Fruit fly (Drosophila melanogaster) Kc167 (cell line): Measurements from ENCODE around the gene Wnk.

Source experiments
- Myc ChIP-seq: fragments of >200 bp; optimal IDR thresholded peaks from 2 replicates; lab custom pipeline; 2017; ENCODE audit warnings: missing external identifiers
- Sin3A ChIP-seq: fragments of >200 bp; optimal IDR thresholded peaks from 2 replicates; lab custom pipeline; 2018; ENCODE audit warnings: missing external identifiers
- h ChIP-seq: fragments of >200 bp; optimal IDR thresholded peaks from 3 replicates; lab custom pipeline; 2018; ENCODE audit warnings: missing external identifiers
- insv ChIP-seq: fragments of >200 bp; optimal IDR thresholded peaks from 3 replicates; lab custom pipeline; 2018; ENCODE audit warnings: missing external identifiers
- psq ChIP-seq: fragments of >200 bp; optimal IDR thresholded peaks from 2 replicates; lab custom pipeline; 2017; ENCODE audit warnings: missing external identifiers
- ttk ChIP-seq: sonication (Bioruptor generic); optimal IDR thresholded peaks from 2 replicates; lab custom pipeline; 2017; ENCODE audit warnings: missing external identifiers

The Wnk gene

dm6 chr3L:21554752-21555151, at the start of gene Wnk:
TSS of gene Wnk (minus strand) at chr3L:21554928.
- TF ChIP-seq Myc (lab: Kevin White, UChicago) = no peak
- TF ChIP-seq psq (lab: Kevin White, UChicago) = no peak
- no peak for TF ChIP-seq Sin3A (lab: Kevin White, UChicago)
- no peak for TF ChIP-seq h (lab: Kevin White, UChicago)
- TF ChIP-seq insv = no peak
- TF ChIP-seq ttk (lab: Kevin White, UChicago) = no peak

dm6 chr3L:21604265-21604664, 49.5 kb upstream of the Wnk start:
- TF ChIP-seq ttk (lab: Kevin White, UChicago) (no peak), Myc (lab: Kevin White, UChicago) (no peak), insv (no peak), psq (lab: Kevin White, UChicago) (no peak), h (lab: Kevin White, UChicago) (no peak), Sin3A (lab: Kevin White, UChicago) (no peak)

dm6 chr3L:21602275-21602674, 47.5 kb upstream of the Wnk start:
- TF ChIP-seq insv (no peak), ttk (lab: Kevin White, UChicago) (no peak), Sin3A (lab: Kevin White, UChicago) (no peak), Myc (lab: Kevin White, UChicago) (no peak), h (lab: Kevin White, UChicago) (no peak), psq (lab: Kevin White, UChicago) (no peak)

DNA sequence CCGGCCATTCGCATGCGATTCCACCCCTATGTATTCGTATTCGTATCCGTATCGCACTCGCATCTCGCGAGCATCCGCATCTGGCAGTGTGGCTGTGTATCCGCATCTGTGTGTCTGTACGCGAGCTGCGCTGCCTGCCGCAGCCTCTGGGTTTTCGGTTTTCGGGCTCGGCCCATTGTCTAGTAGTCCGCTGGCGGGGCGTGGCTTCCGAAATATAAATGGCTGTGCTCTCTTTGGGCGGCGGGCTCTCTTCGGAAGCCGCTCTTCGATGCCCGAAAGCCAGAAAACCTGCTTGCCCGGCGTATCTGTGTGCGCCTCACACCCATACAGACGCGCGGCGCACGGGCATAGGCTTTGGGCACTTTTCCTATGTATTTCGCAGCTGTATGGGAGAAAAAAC, 43.6 kb upstream of the Wnk start:
- TF ChIP-seq psq (lab: Kevin White, UChicago) = no peak
- TF ChIP-seq Myc (lab: Kevin White, UChicago) = no peak
- TF ChIP-seq Sin3A (lab: Kevin White, UChicago) = no peak
- TF ChIP-seq ttk (lab: Kevin White, UChicago) = no peak
- no peak for TF ChIP-seq insv
- no peak for TF ChIP-seq h (lab: Kevin White, UChicago)

DNA sequence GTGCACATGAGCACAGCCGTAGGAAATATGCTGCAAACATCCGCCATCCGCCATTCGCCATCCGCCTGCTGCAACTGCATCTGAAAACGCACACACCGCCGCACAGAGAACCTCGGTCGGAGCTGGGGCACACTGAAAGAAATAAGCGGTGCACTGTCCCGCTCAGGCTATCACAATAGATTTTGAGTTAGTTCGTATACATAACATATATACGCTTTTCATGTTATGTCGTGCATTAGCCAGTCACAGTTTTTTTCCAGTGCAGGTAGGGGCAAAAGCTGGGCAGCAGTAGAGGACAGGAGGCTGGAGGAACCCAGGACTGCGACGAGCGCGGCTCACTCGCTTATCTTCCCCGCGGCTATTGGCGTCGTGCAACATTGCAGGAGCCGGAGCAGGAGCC, 39.7 kb upstream of the Wnk start:
- TF ChIP-seq insv (no peak), ttk (lab: Kevin White, UChicago) (no peak), h (lab: Kevin White, UChicago) (no peak), psq (lab: Kevin White, UChicago) (no peak)

dm6 chr3L:21591247-21591646, 36.5 kb upstream of the Wnk start:
- TF ChIP-seq Sin3A (lab: Kevin White, UChicago) = no peak
- no peak for TF ChIP-seq psq (lab: Kevin White, UChicago)
- no peak for TF ChIP-seq ttk (lab: Kevin White, UChicago)
- TF ChIP-seq Myc (lab: Kevin White, UChicago) = no peak
- no peak for TF ChIP-seq insv
- no peak for TF ChIP-seq h (lab: Kevin White, UChicago)

dm6 chr3L:21586528-21586927, 31.8 kb upstream of the Wnk start, which contains the start of gene TfAP-2:
TSS of gene TfAP-2 (plus strand) at chr3L:21586828.
- TF ChIP-seq h (lab: Kevin White, UChicago) = no peak
- TF ChIP-seq insv = no peak
- no peak for TF ChIP-seq psq (lab: Kevin White, UChicago)
- no peak for TF ChIP-seq ttk (lab: Kevin White, UChicago)
- TF ChIP-seq Sin3A (lab: Kevin White, UChicago) = no peak
- no peak for TF ChIP-seq Myc (lab: Kevin White, UChicago)

DNA sequence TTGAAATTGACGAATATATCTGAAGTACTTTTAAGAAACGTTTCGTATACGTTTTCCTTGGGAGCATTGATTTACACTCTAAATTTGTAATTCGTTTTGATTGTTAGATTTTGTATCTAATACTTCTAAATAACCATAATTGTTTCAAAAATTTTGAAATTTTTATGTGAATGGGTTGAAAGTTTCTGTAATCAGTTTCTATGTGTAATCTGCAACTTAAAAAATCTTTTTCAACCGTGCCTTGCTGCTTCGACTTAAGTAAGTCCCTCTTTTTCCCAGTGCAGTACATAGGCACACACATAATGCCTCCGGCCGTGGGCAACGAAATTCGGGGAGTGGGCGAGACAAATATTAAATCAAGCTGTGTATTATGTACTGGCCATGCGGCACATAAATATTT, 30.7 kb upstream of the Wnk start:
- no peak for TF ChIP-seq Myc (lab: Kevin White, UChicago)
- no peak for TF ChIP-seq Sin3A (lab: Kevin White, UChicago)
- no peak for TF ChIP-seq h (lab: Kevin White, UChicago)
- TF ChIP-seq ttk (lab: Kevin White, UChicago) = no peak
- TF ChIP-seq insv = no peak
- no peak for TF ChIP-seq psq (lab: Kevin White, UChicago)

dm6 chr3L:21584683-21585082, 30.0 kb upstream of the Wnk start:
- no peak for TF ChIP-seq psq (lab: Kevin White, UChicago)

dm6 chr3L:21581984-21582383, 27.3 kb upstream of the Wnk start:
- TF ChIP-seq insv (no peak), Myc (lab: Kevin White, UChicago) (no peak), h (lab: Kevin White, UChicago) (no peak), psq (lab: Kevin White, UChicago) (no peak), ttk (lab: Kevin White, UChicago) (no peak), Sin3A (lab: Kevin White, UChicago) (no peak)

dm6 chr3L:21574296-21574745, 19.6 kb upstream of the Wnk start:
- TF ChIP-seq ttk (lab: Kevin White, UChicago) (no peak), insv (no peak), Myc (lab: Kevin White, UChicago) (no peak), psq (lab: Kevin White, UChicago) (no peak)

dm6 chr3L:21573831-21574230, 19.1 kb upstream of the Wnk start, which contains the start of gene EMC10:
TSS of gene EMC10 (plus strand) at chr3L:21574131.
- TF ChIP-seq psq (lab: Kevin White, UChicago) = no peak
- TF ChIP-seq Myc (lab: Kevin White, UChicago) = no peak
- TF ChIP-seq ttk (lab: Kevin White, UChicago) = no peak
- no peak for TF ChIP-seq insv
- no peak for TF ChIP-seq Sin3A (lab: Kevin White, UChicago)
- TF ChIP-seq h (lab: Kevin White, UChicago) = no peak

DNA sequence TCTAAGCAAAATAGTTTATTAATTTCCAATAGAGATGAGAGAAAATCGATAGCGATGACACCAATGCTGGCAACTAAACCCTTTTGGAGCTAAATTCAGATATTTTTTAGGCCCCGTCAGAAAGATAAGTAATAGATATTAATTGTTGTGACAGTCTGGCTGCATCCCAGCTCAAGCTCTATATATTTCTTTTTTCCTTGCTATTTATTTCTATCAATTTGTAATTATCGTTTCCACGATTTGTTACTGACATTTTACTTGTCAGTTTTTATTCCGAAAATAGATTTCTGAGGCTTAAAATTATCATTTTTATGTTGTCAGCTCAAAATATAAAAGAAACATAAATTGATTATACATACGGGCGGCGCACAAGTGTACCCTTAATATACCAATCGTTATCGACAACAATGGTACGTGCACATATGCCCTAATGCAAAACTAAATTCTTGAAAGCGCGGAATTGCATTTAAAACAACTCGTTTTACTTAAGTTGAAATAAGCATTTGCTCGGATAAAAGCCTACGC, 14.2 kb upstream of the Wnk start, which contains the start of the genes CRIF and SMC5:
TSS of gene CRIF (minus strand) at position 51 of the 525 bp plus-strand sequence.
TSS of gene SMC5 (plus strand) at position 329 of the 525 bp plus-strand sequence.
- no peak for TF ChIP-seq ttk (lab: Kevin White, UChicago)
- no peak for TF ChIP-seq psq (lab: Kevin White, UChicago)
- TF ChIP-seq insv = no peak
- no peak for TF ChIP-seq Myc (lab: Kevin White, UChicago)
- TF ChIP-seq h (lab: Kevin White, UChicago) = no peak
- TF ChIP-seq Sin3A (lab: Kevin White, UChicago) = no peak
